Worm (Caenorhabditis elegans) whole organism, L2 larva: ENCODE measurements around the gene Y46C8AM.1.
"Not testable (repeated sequence)": the region's sequence is repeated elsewhere in the genome, so short reads cannot be mapped to it uniquely, and the experiment has no call there.

Experiments used
- Y55F3AM.14 ChIP-seq: fragments of 200-800 bp; sonication (Bioruptor generic); optimal IDR thresholded peaks from 2 replicates; lab custom pipeline; 2018; ENCODE audit warnings: mild to moderate bottlenecking, missing genetic modification characterization, missing compliant biosample characterization
- alr-1 ChIP-seq: fragments of 150-350 bp; optimal IDR thresholded peaks from 2 replicates; lab custom pipeline; 2014; ENCODE audit warnings: missing biosample characterization, missing genetic modification characterization
- aly-2 ChIP-seq: fragments of 150-350 bp; optimal IDR thresholded peaks from 2 replicates; lab custom pipeline; 2014; ENCODE audit warnings: missing biosample characterization, missing genetic modification characterization
- blmp-1 ChIP-seq: sonication (generic microtip); optimal IDR thresholded peaks from 2 replicates; lab custom pipeline; 2017; ENCODE audit warnings: missing genetic modification characterization, mild to moderate bottlenecking, missing compliant biosample characterization, antibody characterized with exemption, moderate library complexity; ENCODE audit not compliant: insufficient read depth
- ceh-16 ChIP-seq: fragments of 150-350 bp; optimal IDR thresholded peaks from 2 replicates; lab custom pipeline; 2014; ENCODE audit warnings: missing biosample characterization, missing genetic modification characterization
- ceh-82 ChIP-seq: fragments of 150-350 bp; optimal IDR thresholded peaks from 2 replicates; lab custom pipeline; 2014; ENCODE audit warnings: missing biosample characterization, missing genetic modification characterization
- crh-2 ChIP-seq: sonication (generic microtip); optimal IDR thresholded peaks from 2 replicates; lab custom pipeline; 2017; ENCODE audit warnings: missing biosample characterization, missing genetic modification characterization
- elt-1 ChIP-seq: fragments of 150-350 bp; optimal IDR thresholded peaks from 2 replicates; lab custom pipeline; 2014; ENCODE audit warnings: missing biosample characterization, missing genetic modification characterization
- elt-3 ChIP-seq: sonication (generic microtip); optimal IDR thresholded peaks from 2 replicates; lab custom pipeline; 2017; ENCODE audit warnings: missing biosample characterization, missing genetic modification characterization
- fos-1 ChIP-seq: fragments of 150-350 bp; optimal IDR thresholded peaks from 2 replicates; lab custom pipeline; 2014; ENCODE audit warnings: missing biosample characterization, missing genetic modification characterization
- lin-13 ChIP-seq: fragments of 150-350 bp; optimal IDR thresholded peaks from 2 replicates; lab custom pipeline; 2014; ENCODE audit warnings: missing biosample characterization, missing genetic modification reagents, missing genetic modification characterization
- lin-39 ChIP-seq: fragments of 150-350 bp; optimal IDR thresholded peaks from 2 replicates; lab custom pipeline; 2014; ENCODE audit warnings: missing biosample characterization, missing genetic modification reagents, missing genetic modification characterization
- lsy-2 ChIP-seq, 2 experiments: fragments of 150-350 bp in 1 of 2; sonication (generic microtip) in 1 of 2; optimal IDR thresholded peaks; 2 replicates each; lab custom pipeline; 2014 to 2017; ENCODE audit warnings: missing biosample characterization in 2 of 2, missing genetic modification characterization in 2 of 2
- mab-5 ChIP-seq: fragments of 150-350 bp; optimal IDR thresholded peaks from 2 replicates; lab custom pipeline; 2014; ENCODE audit warnings: missing biosample characterization, missing genetic modification characterization
- mdl-1 ChIP-seq, 2 experiments: fragments of 150-350 bp in 1 of 2; sonication (generic microtip) in 1 of 2; optimal IDR thresholded peaks; 2 replicates each; lab custom pipeline; 2017; ENCODE audit warnings: missing biosample characterization in 2 of 2, missing genetic modification characterization in 2 of 2
- nhr-10 ChIP-seq: sonication (generic microtip); optimal IDR thresholded peaks from 2 replicates; lab custom pipeline; 2017; ENCODE audit warnings: missing biosample characterization, missing genetic modification characterization
- nhr-12 ChIP-seq: fragments of 150-350 bp; optimal IDR thresholded peaks from 2 replicates; lab custom pipeline; 2014; ENCODE audit warnings: missing biosample characterization, missing genetic modification characterization
- nhr-129 ChIP-seq: fragments of 150-350 bp; optimal IDR thresholded peaks from 2 replicates; lab custom pipeline; 2014; ENCODE audit warnings: missing biosample characterization, missing genetic modification characterization
- nhr-21 ChIP-seq: fragments of 150-350 bp; optimal IDR thresholded peaks from 2 replicates; lab custom pipeline; 2014; ENCODE audit warnings: missing biosample characterization, missing genetic modification characterization
- nhr-23 ChIP-seq: fragments of 150-350 bp; optimal IDR thresholded peaks from 2 replicates; lab custom pipeline; 2014; ENCODE audit warnings: missing biosample characterization, missing genetic modification reagents, missing genetic modification characterization
- nhr-237 ChIP-seq: fragments of 150-350 bp; optimal IDR thresholded peaks from 2 replicates; lab custom pipeline; 2014; ENCODE audit warnings: missing biosample characterization, missing genetic modification characterization
- nhr-25 ChIP-seq: fragments of 150-350 bp; sonication (generic microtip); optimal IDR thresholded peaks from 3 replicates; lab custom pipeline; 2014; ENCODE audit warnings: missing biosample characterization, missing genetic modification characterization
- nhr-6 ChIP-seq: fragments of 150-350 bp; optimal IDR thresholded peaks from 2 replicates; lab custom pipeline; 2014; ENCODE audit warnings: missing biosample characterization, missing genetic modification characterization
- sem-4 ChIP-seq: fragments of 150-350 bp; optimal IDR thresholded peaks from 2 replicates; lab custom pipeline; 2014; ENCODE audit warnings: missing biosample characterization, missing genetic modification reagents, missing genetic modification characterization
- sma-9 ChIP-seq, 2 experiments: fragments of 150-350 bp in 1 of 2; sonication (generic microtip) in 1 of 2; optimal IDR thresholded peaks; 2 replicates each; lab custom pipeline; 2014 to 2016; ENCODE audit warnings: missing genetic modification characterization in 2 of 2, mild to moderate bottlenecking in 1 of 2, missing biosample characterization in 1 of 2, missing compliant biosample characterization in 1 of 2, missing genetic modification reagents in 1 of 2, moderate library complexity in 1 of 2
- snpc-4 ChIP-seq: fragments of 150-350 bp; optimal IDR thresholded peaks from 2 replicates; lab custom pipeline; 2014; ENCODE audit warnings: missing biosample characterization, missing genetic modification characterization
- unc-55 ChIP-seq: fragments of 150-350 bp; sonication (generic microtip); optimal IDR thresholded peaks from 3 replicates; lab custom pipeline; 2014; ENCODE audit warnings: missing biosample characterization, missing genetic modification reagents, missing genetic modification characterization
- unc-62 ChIP-seq: fragments of 150-350 bp; optimal IDR thresholded peaks from 2 replicates; lab custom pipeline; 2014; ENCODE audit warnings: missing biosample characterization, missing genetic modification reagents, missing genetic modification characterization
- zag-1 ChIP-seq: fragments of 150-350 bp; optimal IDR thresholded peaks from 2 replicates; lab custom pipeline; 2014; ENCODE audit warnings: missing biosample characterization, missing genetic modification characterization
- ztf-1 ChIP-seq: fragments of 200-800 bp; sonication (Bioruptor generic); conservative IDR thresholded peaks from 2 replicates; pipeline ENCODE4 v1.3.6; 2022; ENCODE audit warnings: missing genetic modification characterization, missing compliant biosample characterization
- ztf-11 ChIP-seq: sonication (generic microtip); optimal IDR thresholded peaks from 2 replicates; lab custom pipeline; 2017; ENCODE audit warnings: missing biosample characterization, missing genetic modification characterization
- ztf-4 ChIP-seq: fragments of 150-350 bp; optimal IDR thresholded peaks from 2 replicates; lab custom pipeline; 2014; ENCODE audit warnings: missing biosample characterization, missing genetic modification characterization

The Y46C8AM.1 gene

DNA sequence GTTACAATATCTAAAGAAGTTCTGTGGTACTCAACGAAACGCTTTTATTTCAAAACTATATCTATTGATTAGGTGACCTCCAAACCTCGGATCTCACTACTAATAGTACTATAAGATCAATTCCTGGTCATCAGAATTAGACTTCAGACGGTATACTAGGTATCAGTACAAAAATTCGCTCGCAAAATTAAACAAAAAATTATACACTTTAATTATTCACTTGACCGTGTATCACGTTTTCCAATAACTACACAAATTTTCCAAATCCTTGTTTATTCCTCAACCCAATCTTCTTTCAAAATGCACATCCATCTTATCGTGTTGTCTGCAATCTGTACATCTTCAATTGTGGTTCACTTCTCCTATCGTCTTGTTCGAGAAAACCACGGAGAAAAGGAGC lies 44.5 kb upstream of the Y46C8AM.1 start, which contains the start of gene F56D6.23:
TSS of gene F56D6.23 (plus strand) at position 301 of the 400 bp plus-strand sequence.
- TF ChIP-seq alr-1: no peak
- no peak for TF ChIP-seq nhr-21
- TF ChIP-seq lsy-2 (tag; optimal IDR thresholded peaks at IDR 0.05; lab: Kevin White, UChicago): no peak
- no peak for TF ChIP-seq aly-2 (tag; lab: Kevin White, UChicago)
- TF ChIP-seq nhr-12 (tag; lab: Kevin White, UChicago): no peak
- no peak for TF ChIP-seq blmp-1 (tag; lab: Kevin White, UChicago)
- TF ChIP-seq mab-5 (tag; lab: Kevin White, UChicago): no peak
- TF ChIP-seq nhr-129 (tag; lab: Kevin White, UChicago): no peak
- TF ChIP-seq fos-1 (tag; lab: Kevin White, UChicago): no peak
- TF ChIP-seq nhr-237 (tag; lab: Kevin White, UChicago): no peak
- TF ChIP-seq nhr-23: no peak
- TF ChIP-seq nhr-25 (tag; lab: Kevin White, UChicago): no peak
- no peak for TF ChIP-seq nhr-10 (tag; lab: Kevin White, UChicago)
- TF ChIP-seq ceh-16: no peak

DNA sequence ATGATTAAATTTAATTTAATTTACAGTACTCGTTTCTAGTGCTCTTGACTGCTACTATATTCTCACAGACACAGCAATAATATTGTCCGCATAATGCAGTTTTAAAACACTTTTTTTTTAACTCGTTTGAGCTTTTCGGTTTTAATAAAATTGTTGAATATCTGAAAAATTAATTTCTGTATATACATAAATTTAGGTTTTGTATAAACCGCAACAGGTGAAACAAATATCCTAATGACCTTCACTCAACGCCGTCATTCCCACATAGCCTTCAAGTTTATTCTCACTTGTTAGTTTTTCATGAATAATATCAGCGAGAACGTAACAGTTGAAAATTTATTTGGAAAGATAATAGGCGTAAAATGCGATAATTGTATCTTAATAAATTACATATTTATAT lies 43.2 kb upstream of the Y46C8AM.1 start, which contains the start of gene srz-19:
TSS of gene srz-19 (plus strand) at position 301 of the 400 bp plus-strand sequence.
- no peak for TF ChIP-seq mab-5 (tag; lab: Kevin White, UChicago)
- TF ChIP-seq lsy-2 (tag; optimal IDR thresholded peaks at IDR 0.05; lab: Kevin White, UChicago): no peak
- TF ChIP-seq snpc-4 (tag; lab: Kevin White, UChicago): no peak
- no peak for TF ChIP-seq ztf-11 (tag; lab: Kevin White, UChicago)
- TF ChIP-seq sem-4 (tag; lab: Kevin White, UChicago): no peak
- no peak for TF ChIP-seq lin-13 (GFP tag; lab: Kevin White, UChicago)
- TF ChIP-seq elt-1 (tag; lab: Kevin White, UChicago): no peak
- no peak for TF ChIP-seq blmp-1 (tag; lab: Kevin White, UChicago)
- no peak for TF ChIP-seq nhr-23
- TF ChIP-seq nhr-12 (tag; lab: Kevin White, UChicago): no peak
- TF ChIP-seq ztf-4 (tag; lab: Kevin White, UChicago): no peak
- TF ChIP-seq unc-55 (GFP tag; lab: Kevin White, UChicago): no peak
- TF ChIP-seq ztf-1 (GFP tag; lab: Robert Waterston, UW): no peak
- no peak for TF ChIP-seq nhr-21

DNA sequence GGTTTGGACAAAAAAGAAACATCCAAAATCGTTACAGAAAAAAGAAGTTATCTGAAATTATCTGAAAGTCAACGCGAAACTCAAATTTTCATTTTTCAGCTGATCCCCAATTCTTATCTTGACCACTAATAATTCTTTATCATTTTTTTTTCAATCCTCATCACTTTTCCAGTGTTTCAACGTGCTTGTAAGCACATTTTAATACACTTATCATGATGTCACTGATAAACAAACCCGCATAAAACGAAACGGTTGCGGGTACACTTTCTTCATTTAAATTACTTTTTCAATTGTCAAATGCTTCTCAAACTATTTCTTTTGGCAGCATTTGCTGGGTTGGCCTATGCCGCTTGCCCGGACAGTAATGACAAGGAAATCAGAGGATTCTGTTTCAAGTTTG lies 40.8 kb upstream of the Y46C8AM.1 start, which contains the start of gene clec-67:
TSS of gene clec-67 (plus strand) at position 268 of the 400 bp plus-strand sequence.
- TF ChIP-seq fos-1 (tag; lab: Kevin White, UChicago): peak; percentile 79
- TF ChIP-seq sma-9 (GFP tag; optimal IDR thresholded peaks at IDR 0.05; lab: Kevin White, UChicago): peak; percentile 40
- TF ChIP-seq sma-9 (tag; optimal IDR thresholded peaks at IDR 0.05; lab: Kevin White, UChicago): no peak
- no peak for TF ChIP-seq alr-1

DNA sequence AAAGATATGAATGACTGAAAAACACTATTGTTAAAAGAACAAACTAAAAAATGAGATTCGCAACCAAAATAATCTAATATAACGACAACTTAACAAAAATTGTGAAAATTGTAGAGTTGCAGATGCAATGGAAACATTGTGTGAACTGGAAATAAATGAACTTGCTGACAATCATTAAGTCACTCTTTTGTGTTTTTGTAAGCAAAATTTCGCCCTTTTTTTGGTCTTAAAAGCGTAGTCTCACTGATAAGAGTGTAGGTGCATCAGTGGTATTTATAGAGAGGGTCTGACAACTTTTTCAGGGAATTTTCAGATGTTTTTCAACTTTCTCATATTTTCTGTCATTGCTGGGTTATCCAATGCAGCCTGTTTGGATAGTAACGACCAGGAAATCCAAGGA lies 36.6 kb upstream of the Y46C8AM.1 start, which contains the start of gene clec-68:
TSS of gene clec-68 (plus strand) at position 301 of the 400 bp plus-strand sequence.
- TF ChIP-seq nhr-237 (tag; lab: Kevin White, UChicago) (no peak), zag-1 (tag; lab: Kevin White, UChicago) (no peak), unc-62 (GFP tag; lab: Kevin White, UChicago) (no peak), Y55F3AM.14 (GFP tag; lab: Kevin White, UChicago) (no peak), snpc-4 (tag; lab: Kevin White, UChicago) (no peak), ceh-16 (no peak), lin-39 (no peak), nhr-6 (no peak), lin-13 (GFP tag; lab: Kevin White, UChicago) (no peak)

DNA sequence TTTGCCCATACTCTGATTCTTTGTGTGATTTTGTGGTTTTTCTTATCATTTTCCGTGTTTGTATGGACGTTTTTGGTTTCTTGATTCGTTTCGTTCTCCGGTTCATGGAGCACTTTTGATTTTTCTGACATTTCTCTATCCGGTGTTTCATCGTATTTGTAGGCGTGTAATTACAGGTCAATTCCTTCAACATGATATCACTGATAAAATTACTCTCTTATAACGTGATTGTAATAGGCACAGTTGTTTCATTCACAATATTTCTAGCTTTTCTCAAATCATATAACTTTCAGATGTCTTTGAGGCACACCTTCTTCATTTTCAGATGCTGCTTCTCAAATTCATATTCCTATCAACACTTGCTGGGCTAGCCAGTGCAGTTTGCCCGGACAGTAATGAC lies 30.3 kb upstream of the Y46C8AM.1 start, which contains the start of gene clec-70:
TSS of gene clec-70 (plus strand) at position 301 of the 400 bp plus-strand sequence.
- TF ChIP-seq elt-3 (tag; lab: Kevin White, UChicago); nhr-21; ztf-11 (tag; lab: Kevin White, UChicago): not testable (repeated sequence)

DNA sequence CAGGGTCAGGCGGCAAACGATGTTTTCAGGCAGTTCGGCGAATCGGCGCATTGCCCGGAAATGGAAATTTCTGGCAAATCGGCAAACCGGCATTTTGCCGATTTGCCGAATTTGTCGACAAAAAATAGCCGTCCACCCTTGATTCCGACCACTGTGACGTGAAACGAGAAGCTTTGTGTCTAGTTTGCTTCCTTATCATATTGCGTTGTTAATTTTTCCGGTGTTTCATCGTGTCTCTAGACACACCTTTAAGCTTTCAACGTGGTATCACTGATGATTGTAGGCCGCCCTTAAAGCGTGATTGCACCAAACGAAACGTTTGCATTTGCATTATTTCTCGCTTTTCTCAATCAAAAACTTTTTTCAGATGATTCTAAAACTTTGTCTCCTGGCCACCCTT lies 25.6 kb upstream of the Y46C8AM.1 start, which contains the start of gene clec-71:
TSS of gene clec-71 (plus strand) at position 362 of the 400 bp plus-strand sequence.
- no peak for TF ChIP-seq mdl-1 (tag; optimal IDR thresholded peaks at IDR 0.05; lab: Kevin White, UChicago)
- TF ChIP-seq nhr-237 (tag; lab: Kevin White, UChicago): no peak
- no peak for TF ChIP-seq nhr-23
- no peak for TF ChIP-seq ceh-82
- TF ChIP-seq elt-1 (tag; lab: Kevin White, UChicago): no peak
- TF ChIP-seq crh-2: no peak
- no peak for TF ChIP-seq fos-1 (tag; lab: Kevin White, UChicago)
- TF ChIP-seq, all 48 proteins: peak for 0
